Worm (Caenorhabditis elegans): ENCODE data around the gene R03A10.5.

ce11 chrX:15496927-15497605, 50.5 kb downstream of the R03A10.5 start, which contains the start of gene suox-1:
- TF ChIP-seq T22C8.4 (GFP tag; IDR thresholded peaks at IDR 0.05) (no peak), ztf-23 (GFP tag; IDR thresholded peaks at IDR 0.05) (no peak), ref-1 (GFP tag; conservative IDR thresholded peaks at IDR 0.05) (no peak), med-1 (GFP tag; optimal IDR thresholded peaks at IDR 0.05; ENCODE audit: insufficient read depth) (no peak), flt-1 (GFP tag; IDR thresholded peaks at IDR 0.05) (no peak)
